Fruit fly (Drosophila melanogaster) whole organism, wandering third instar larva: Measurements from ENCODE around the gene RtcB.
A peak's percentile ranks its signal among the peaks of the same experiment; 100 is the strongest.

ENCODE experiments used
- Abd-B ChIP-seq: fragments of >200 bp; optimal IDR thresholded peaks from 2 replicates; lab custom pipeline; 2017; ENCODE audit warnings: missing biosample characterization, missing genetic modification characterization
- Jra ChIP-seq: sonication (Bioruptor generic); optimal IDR thresholded peaks from 2 replicates; lab custom pipeline; 2016; ENCODE audit warnings: missing biosample characterization, missing genetic modification characterization
- Myc ChIP-seq: fragments of >200 bp; optimal IDR thresholded peaks from 2 replicates; lab custom pipeline; 2017
- fru ChIP-seq: fragments of 200-800 bp; sonication (Bioruptor generic); optimal IDR thresholded peaks from 3 replicates; lab custom pipeline; 2016; ENCODE audit warnings: missing biosample characterization, mild to moderate bottlenecking, missing genetic modification characterization
- lola ChIP-seq: fragments of >200 bp; optimal IDR thresholded peaks from 2 replicates; lab custom pipeline; 2017; ENCODE audit warnings: missing biosample characterization, missing genetic modification characterization
- pan ChIP-seq: fragments of >200 bp; optimal IDR thresholded peaks from 2 replicates; lab custom pipeline; 2017
- psq ChIP-seq: fragments of 200-800 bp; sonication (Bioruptor generic); optimal IDR thresholded peaks from 3 replicates; lab custom pipeline; 2017; ENCODE audit warnings: missing biosample characterization, mild to moderate bottlenecking, missing genetic modification characterization, moderate library complexity
- woc ChIP-seq: sonication (Bioruptor generic); optimal IDR thresholded peaks from 2 replicates; lab custom pipeline; 2016; ENCODE audit warnings: missing biosample characterization, mild to moderate bottlenecking, missing genetic modification characterization

DNA sequence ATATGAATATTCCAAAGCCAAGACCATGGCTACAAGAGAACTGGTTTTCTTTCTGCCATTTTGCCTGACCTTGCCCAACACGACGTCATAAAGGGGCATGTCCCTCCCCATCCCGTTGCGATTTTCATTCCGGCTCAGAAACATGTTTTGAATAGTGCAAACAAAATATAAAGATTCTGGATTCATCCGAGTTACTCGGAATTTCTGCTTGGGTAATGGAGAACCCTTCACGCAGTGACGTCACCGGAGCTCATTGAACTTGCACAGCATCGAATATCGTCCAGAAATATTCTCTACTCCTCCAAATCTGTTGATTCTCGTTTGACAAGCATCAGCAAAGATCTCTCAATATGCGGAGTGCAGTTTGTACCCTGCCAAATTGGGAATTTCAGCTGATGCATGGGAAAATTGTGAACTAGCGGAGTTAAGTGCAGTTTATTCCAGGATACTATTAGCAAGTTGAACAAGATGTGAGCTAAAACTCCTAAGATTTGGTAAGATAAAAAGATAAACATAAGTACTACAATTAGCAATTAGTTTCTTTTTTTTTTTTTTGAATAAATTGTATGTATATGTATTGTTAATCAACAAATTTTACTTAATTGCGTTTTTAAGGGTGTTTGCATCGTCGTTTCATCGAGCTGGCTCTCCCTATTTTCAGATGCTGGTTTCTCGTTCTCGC lies 23.8 kb downstream of the RtcB start, which contains the start of gene CG10026:
- TF ChIP-seq fru (GFP tag; lab: Kevin White, UChicago) (peak; percentile 52), psq (GFP tag; lab: Kevin White, UChicago) (peak; percentile 61), Myc (lab: Kevin White, UChicago) (no peak), Abd-B (GFP tag; lab: Kevin White, UChicago) (no peak), woc (GFP tag; lab: Kevin White, UChicago) (peak; percentile 31), lola (GFP tag; lab: Kevin White, UChicago) (no peak), pan (lab: Kevin White, UChicago) (no peak), Jra (GFP tag; lab: Kevin White, UChicago) (no peak)
